Fruit fly (Drosophila melanogaster) whole organism, embryonic: ENCODE results near the gene CG5346.

Experiments used
- CG11247 ChIP-seq: fragments of 200-800 bp; sonication (Bioruptor generic); IDR thresholded peaks from 2 replicates; pipeline ENCODE4 v1.3.6; 2022; ENCODE audit warnings: missing biosample characterization, missing genetic modification characterization
- CG11696 ChIP-seq: fragments of 200-800 bp; sonication (Bioruptor generic); IDR thresholded peaks from 2 replicates; pipeline ENCODE4 v1.3.6; 2022; ENCODE audit warnings: missing biosample characterization, missing genetic modification characterization
- CG12942 ChIP-seq: fragments of 200-800 bp; sonication (Bioruptor generic); optimal IDR thresholded peaks from 3 replicates; lab custom pipeline; 2016; ENCODE audit warnings: missing biosample characterization, missing genetic modification characterization
- CG13624 ChIP-seq: fragments of 200-800 bp; sonication (Bioruptor generic); optimal IDR thresholded peaks from 2 replicates; lab custom pipeline; 2016; ENCODE audit warnings: missing biosample characterization, missing genetic modification characterization
- CG14014 ChIP-seq: fragments of 200-800 bp; sonication (Bioruptor generic); IDR thresholded peaks from 2 replicates; pipeline ENCODE4 v1.3.6; 2022; ENCODE audit warnings: missing biosample characterization, missing genetic modification characterization
- CG14710 ChIP-seq: fragments of 200-800 bp; sonication (Bioruptor generic); optimal IDR thresholded peaks from 3 replicates; lab custom pipeline; 2019; ENCODE audit warnings: missing biosample characterization, mild to moderate bottlenecking, missing genetic modification characterization, moderate library complexity
- CG15601 ChIP-seq: fragments of 200-800 bp; sonication (Bioruptor generic); optimal IDR thresholded peaks from 3 replicates; lab custom pipeline; 2019; ENCODE audit warnings: missing biosample characterization, mild to moderate bottlenecking, missing genetic modification characterization, moderate library complexity
- CG17328 ChIP-seq: fragments of 200-800 bp; sonication (Bioruptor generic); IDR thresholded peaks from 2 replicates; pipeline ENCODE4 v1.3.6; 2022; ENCODE audit warnings: missing biosample characterization, missing genetic modification characterization
- CG18011 ChIP-seq: fragments of 200-800 bp; sonication (Bioruptor generic); optimal IDR thresholded peaks from 2 replicates; lab custom pipeline; 2017; ENCODE audit warnings: missing biosample characterization, missing genetic modification characterization, mild to moderate bottlenecking, moderate library complexity, missing genotype
- CG18599 ChIP-seq: fragments of 200-800 bp; sonication (Bioruptor generic); optimal IDR thresholded peaks from 3 replicates; lab custom pipeline; 2017; ENCODE audit warnings: missing biosample characterization, missing genetic modification characterization, mild to moderate bottlenecking, moderate library complexity, missing genetic modification reagents
- CG32532 ChIP-seq: fragments of 200-800 bp; sonication (Bioruptor generic); IDR thresholded peaks from 2 replicates; pipeline ENCODE4 v1.3.6; 2022; ENCODE audit warnings: missing biosample characterization, missing genetic modification characterization
- CG32772 ChIP-seq: fragments of 200-800 bp; sonication (Bioruptor generic); IDR thresholded peaks from 2 replicates; pipeline ENCODE4 v1.3.6; 2022; ENCODE audit warnings: missing biosample characterization, missing genetic modification characterization
- CG9932 ChIP-seq: fragments of 200-800 bp; sonication (Bioruptor generic); IDR thresholded peaks from 2 replicates; pipeline ENCODE4 v1.3.6; 2022; ENCODE audit warnings: missing biosample characterization, missing genetic modification characterization
- CoRest ChIP-seq: fragments of 200-800 bp; sonication (Bioruptor generic); optimal IDR thresholded peaks from 3 replicates; lab custom pipeline; 2018; ENCODE audit warnings: missing biosample characterization, mild to moderate bottlenecking, missing genetic modification characterization, moderate library complexity
- Dref ChIP-seq: fragments of 200-800 bp; sonication (Bioruptor generic); IDR thresholded peaks from 2 replicates; pipeline ENCODE4 v1.3.6; 2022; ENCODE audit warnings: missing biosample characterization, missing genetic modification characterization
- Fer3 ChIP-seq: fragments of 200-800 bp; sonication (Bioruptor generic); optimal IDR thresholded peaks from 2 replicates; lab custom pipeline; 2018; ENCODE audit warnings: missing biosample characterization, mild to moderate bottlenecking, missing genetic modification characterization, moderate library complexity
- HmgD ChIP-seq: fragments of 200-800 bp; sonication (Bioruptor generic); optimal IDR thresholded peaks from 3 replicates; lab custom pipeline; 2016; ENCODE audit warnings: missing biosample characterization, missing genetic modification characterization
- Hr78 ChIP-seq, 2 experiments: fragments of 200-800 bp in 1 of 2; fragments of >200 bp in 1 of 2; sonication (Bioruptor generic) in 1 of 2; optimal IDR thresholded peaks; 2 replicates each; lab custom pipeline; 2017 to 2019; ENCODE audit warnings: missing biosample characterization in 2 of 2, missing genetic modification characterization in 2 of 2, mild to moderate bottlenecking in 1 of 2, moderate library complexity in 1 of 2
- Lhr ChIP-seq: fragments of 200-800 bp; sonication (Bioruptor generic); optimal IDR thresholded peaks from 3 replicates; lab custom pipeline; 2017; ENCODE audit warnings: mild to moderate bottlenecking, missing biosample characterization, missing genetic modification reagents, missing genetic modification characterization
- Mrtf ChIP-seq: fragments of 200-800 bp; sonication (Bioruptor generic); IDR thresholded peaks from 3 replicates; pipeline ENCODE4 v1.3.6; 2022; ENCODE audit warnings: missing biosample characterization, missing genetic modification characterization
- Rfx ChIP-seq: fragments of 200-800 bp; sonication (Bioruptor generic); IDR thresholded peaks from 2 replicates; pipeline ENCODE4 v1.3.6; 2022; ENCODE audit warnings: missing biosample characterization, missing genetic modification characterization
- Six4 ChIP-seq: fragments of 200-800 bp; sonication (Bioruptor generic); optimal IDR thresholded peaks from 2 replicates; lab custom pipeline; 2016; ENCODE audit warnings: missing biosample characterization, missing genetic modification characterization
- Stat92E ChIP-seq, 3 experiments: fragments of >200 bp in 2 of 3; fragments of 200-800 bp in 1 of 3; sonication (Bioruptor generic) in 1 of 3; optimal IDR thresholded peaks; 2 replicates each; lab custom pipeline; 2017 to 2019; ENCODE audit warnings: missing biosample characterization in 3 of 3, missing genetic modification characterization in 3 of 3, mild to moderate bottlenecking in 1 of 3, moderate library complexity in 1 of 3
- ase ChIP-seq: fragments of 200-800 bp; sonication (Bioruptor generic); IDR thresholded peaks from 3 replicates; pipeline ENCODE4 v1.3.6; 2022; ENCODE audit warnings: missing biosample characterization, missing genetic modification characterization
- chinmo ChIP-seq: fragments of 200-800 bp; sonication (Bioruptor generic); IDR thresholded peaks from 4 replicates; pipeline ENCODE4 v1.3.6; 2022; ENCODE audit warnings: missing biosample characterization, missing genetic modification characterization; ENCODE audit not compliant: partially characterized antibody
- ci ChIP-seq: fragments of 200-800 bp; sonication (Bioruptor generic); IDR thresholded peaks from 3 replicates; pipeline ENCODE4 v1.3.6; 2022; ENCODE audit warnings: missing biosample characterization, missing genetic modification characterization
- cwo ChIP-seq: fragments of 200-800 bp; sonication (Bioruptor generic); optimal IDR thresholded peaks from 3 replicates; lab custom pipeline; 2017; ENCODE audit warnings: missing biosample characterization, missing genetic modification characterization, mild to moderate bottlenecking, moderate library complexity, missing genetic modification reagents
- dan ChIP-seq: fragments of 200-800 bp; sonication (Bioruptor generic); IDR thresholded peaks from 2 replicates; pipeline ENCODE4 v1.3.6; 2022; ENCODE audit warnings: missing biosample characterization, missing genetic modification characterization
- dmrt99B ChIP-seq: fragments of 200-800 bp; sonication (Bioruptor generic); optimal IDR thresholded peaks from 2 replicates; lab custom pipeline; 2018; ENCODE audit warnings: missing biosample characterization, mild to moderate bottlenecking, missing genetic modification characterization, moderate library complexity
- en ChIP-seq: fragments of 200-800 bp; sonication (Bioruptor generic); optimal IDR thresholded peaks from 2 replicates; lab custom pipeline; 2016; ENCODE audit warnings: missing biosample characterization, missing genetic modification characterization
- eve ChIP-seq, 2 experiments: fragments of >200 bp; optimal IDR thresholded peaks; 2 replicates each; lab custom pipeline; 2017; ENCODE audit warnings: missing biosample characterization in 2 of 2, missing genetic modification characterization in 2 of 2
- her ChIP-seq: fragments of 200-800 bp; sonication (Bioruptor generic); optimal IDR thresholded peaks from 2 replicates; lab custom pipeline; 2016; ENCODE audit warnings: missing biosample characterization, missing genetic modification characterization
- hkb ChIP-seq, 2 experiments: fragments of 200-800 bp in 1 of 2; fragments of >200 bp in 1 of 2; sonication (Bioruptor generic) in 1 of 2; IDR thresholded peaks in 1 of 2; optimal IDR thresholded peaks in 1 of 2; 2 replicates each; pipeline versions ENCODE4 v1.3.6 to Lab custom; 2017 to 2022; ENCODE audit warnings: missing biosample characterization in 1 of 2, missing genetic modification characterization in 1 of 2
- inv ChIP-seq: fragments of 200-800 bp; sonication (Bioruptor generic); IDR thresholded peaks from 2 replicates; pipeline ENCODE4 v1.3.6; 2022; ENCODE audit warnings: missing biosample characterization, missing genetic modification characterization; ENCODE audit not compliant: partially characterized antibody
- jumu ChIP-seq: fragments of 200-800 bp; sonication (Bioruptor generic); optimal IDR thresholded peaks from 3 replicates; lab custom pipeline; 2016; ENCODE audit warnings: missing biosample characterization, missing genetic modification characterization
- nerfin-1 ChIP-seq: fragments of 200-800 bp; sonication (Bioruptor generic); optimal IDR thresholded peaks from 3 replicates; lab custom pipeline; 2019; ENCODE audit warnings: missing biosample characterization, mild to moderate bottlenecking, missing genetic modification characterization, moderate library complexity
- nom ChIP-seq: fragments of 200-800 bp; sonication (Bioruptor generic); optimal IDR thresholded peaks from 2 replicates; lab custom pipeline; 2017; ENCODE audit warnings: missing biosample characterization, missing genetic modification characterization, mild to moderate bottlenecking, moderate library complexity, missing genetic modification reagents
- peb ChIP-seq: fragments of 200-800 bp; sonication (Bioruptor generic); IDR thresholded peaks from 2 replicates; pipeline ENCODE4 v1.3.6; 2022; ENCODE audit warnings: missing biosample characterization, missing genetic modification characterization
- pros ChIP-seq: fragments of 200-800 bp; sonication (Bioruptor generic); optimal IDR thresholded peaks from 3 replicates; lab custom pipeline; 2019; ENCODE audit warnings: missing biosample characterization, mild to moderate bottlenecking, missing genetic modification characterization, moderate library complexity
- psq ChIP-seq: fragments of 200-800 bp; sonication (Bioruptor generic); optimal IDR thresholded peaks from 2 replicates; lab custom pipeline; 2017; ENCODE audit warnings: missing biosample characterization, missing genetic modification characterization
- run ChIP-seq: fragments of 200-800 bp; sonication (Bioruptor generic); optimal IDR thresholded peaks from 3 replicates; lab custom pipeline; 2018; ENCODE audit warnings: missing biosample characterization, mild to moderate bottlenecking, missing genetic modification characterization
- sens ChIP-seq: fragments of 200-800 bp; sonication (Bioruptor generic); peaks from one replicate; lab custom pipeline; 2016; ENCODE audit warnings: missing biosample characterization, missing genetic modification characterization
- sim ChIP-seq: fragments of 200-800 bp; sonication (Bioruptor generic); IDR thresholded peaks from 2 replicates; pipeline ENCODE4 v1.3.6; 2022; ENCODE audit warnings: missing biosample characterization, missing genetic modification characterization
- trem ChIP-seq: fragments of 200-800 bp; optimal IDR thresholded peaks from 3 replicates; lab custom pipeline; 2019; ENCODE audit warnings: missing biosample characterization, mild to moderate bottlenecking, missing genetic modification characterization, moderate library complexity
- twi ChIP-seq: fragments of 200-800 bp; optimal IDR thresholded peaks from 2 replicates; lab custom pipeline; 2019; ENCODE audit warnings: missing biosample characterization, mild to moderate bottlenecking, missing genetic modification characterization, moderate library complexity
- unpg ChIP-seq: fragments of 200-800 bp; sonication (Bioruptor generic); optimal IDR thresholded peaks from 3 replicates; lab custom pipeline; 2018; ENCODE audit warnings: missing biosample characterization, mild to moderate bottlenecking, missing genetic modification characterization, moderate library complexity

Gene CG5346

DNA sequence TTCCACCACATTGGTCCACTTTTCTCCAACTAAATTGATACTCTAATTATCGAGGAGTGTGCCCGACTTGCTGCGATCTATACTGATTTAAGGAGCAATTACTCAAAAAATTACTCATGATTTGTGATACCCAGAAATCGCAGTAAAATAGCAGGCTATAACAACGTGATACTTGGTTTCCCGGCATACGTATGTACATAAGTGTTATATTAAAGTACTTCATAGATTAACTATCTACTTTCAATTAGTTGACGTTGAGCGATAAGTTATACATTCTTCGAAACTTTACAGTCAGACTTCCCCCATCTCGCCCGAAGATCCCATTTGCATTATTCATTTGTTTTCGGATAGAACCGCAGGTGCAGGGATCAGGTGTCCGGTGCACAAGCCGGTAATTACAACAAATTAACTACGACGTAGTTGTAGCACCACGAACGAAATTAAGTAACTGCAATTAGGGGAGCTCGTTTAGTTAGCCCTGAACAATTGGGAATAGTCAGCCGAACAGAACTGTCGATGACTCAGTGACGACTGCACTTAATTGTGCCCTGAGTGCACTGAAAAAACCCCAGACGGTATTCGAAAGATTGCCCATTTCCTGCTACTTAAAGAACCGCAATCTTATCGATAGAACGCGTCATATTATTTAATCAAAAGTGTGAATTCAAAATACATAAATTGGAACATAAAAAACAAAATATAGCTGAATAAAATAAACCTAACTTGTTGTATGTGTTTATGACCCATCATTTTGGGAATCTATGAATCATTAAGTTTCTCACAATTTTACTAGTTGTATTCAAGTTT, 2.7 kb downstream of the CG5346 start (continued):
- TF ChIP-seq chinmo (GFP tag; lab: Robert Waterston, UW), result 0 out of 4 replicates have a peak, but pooled peaks have one; percentile 15
- no peak for TF ChIP-seq Fer3 (tag; lab: Kevin White, UChicago)
- no peak for TF ChIP-seq inv (GFP tag; lab: Robert Waterston, UW)
- TF ChIP-seq CG17328 (GFP tag; lab: Robert Waterston, UW), result peak; percentile 5; the same call in 1 of the 2 replicates
- TF ChIP-seq CG18599 (GFP tag; lab: Kevin White, UChicago), result no peak
- TF ChIP-seq Dref, result no peak
- peak in 1 of 2 experiments; percentile 69 for TF ChIP-seq eve (GFP tag; optimal IDR thresholded peaks at IDR 0.05; lab: Kevin White, UChicago)
- no peak for TF ChIP-seq pros
- TF ChIP-seq hkb (optimal IDR thresholded peaks at IDR 0.05; lab: Kevin White, UChicago), result no peak
- TF ChIP-seq hkb (GFP tag; IDR thresholded peaks at IDR 0.05; lab: Robert Waterston, UW), result no peak
- no peak for TF ChIP-seq CG12942 (GFP tag; lab: Kevin White, UChicago)
- TF ChIP-seq run (tag; lab: Kevin White, UChicago), result no peak
- TF ChIP-seq CG14710 (tag; lab: Kevin White, UChicago), result no peak
- TF ChIP-seq nerfin-1 (tag; lab: Kevin White, UChicago), result no peak
- TF ChIP-seq peb (GFP tag; lab: Robert Waterston, UW), result no peak
- TF ChIP-seq sens (GFP tag; lab: Kevin White, UChicago), result peak; percentile 64
- TF ChIP-seq Lhr (GFP tag; lab: Kevin White, UChicago), result no peak
- TF ChIP-seq nom (GFP tag; lab: Kevin White, UChicago), result no peak
- TF ChIP-seq en (GFP tag; lab: Kevin White, UChicago), result no peak
- no peak for TF ChIP-seq trem (tag; lab: Kevin White, UChicago)
- peak; percentile 27 for TF ChIP-seq CoRest (tag; lab: Kevin White, UChicago)
- no peak for TF ChIP-seq CG18011 (GFP tag; lab: Kevin White, UChicago)
- TF ChIP-seq CG11696, result 0 out of 2 replicates have a peak, but pooled peaks have one; percentile 22
- TF ChIP-seq CG32532 (GFP tag; lab: Robert Waterston, UW), result no peak
- TF ChIP-seq twi (tag; lab: Kevin White, UChicago), result no peak
- TF ChIP-seq CG9932 (GFP tag; lab: Robert Waterston, UW), result no peak
- TF ChIP-seq psq, result no peak
- peak; percentile 21 for TF ChIP-seq dmrt99B (tag; lab: Kevin White, UChicago)
- TF ChIP-seq CG11247 (GFP tag; lab: Robert Waterston, UW), result no peak
- TF ChIP-seq HmgD (GFP tag; lab: Kevin White, UChicago), result no peak
- no peak for TF ChIP-seq CG15601 (tag; lab: Kevin White, UChicago)
- no peak for TF ChIP-seq Stat92E (GFP tag; optimal IDR thresholded peaks at IDR 0.05; lab: Kevin White, UChicago)
- no peak for TF ChIP-seq jumu
- TF ChIP-seq cwo (GFP tag; lab: Kevin White, UChicago), result no peak
- TF ChIP-seq her (GFP tag; lab: Kevin White, UChicago), result no peak
- no peak for TF ChIP-seq Six4 (GFP tag; lab: Kevin White, UChicago)
- no peak for TF ChIP-seq Mrtf (GFP tag; lab: Robert Waterston, UW)

DNA sequence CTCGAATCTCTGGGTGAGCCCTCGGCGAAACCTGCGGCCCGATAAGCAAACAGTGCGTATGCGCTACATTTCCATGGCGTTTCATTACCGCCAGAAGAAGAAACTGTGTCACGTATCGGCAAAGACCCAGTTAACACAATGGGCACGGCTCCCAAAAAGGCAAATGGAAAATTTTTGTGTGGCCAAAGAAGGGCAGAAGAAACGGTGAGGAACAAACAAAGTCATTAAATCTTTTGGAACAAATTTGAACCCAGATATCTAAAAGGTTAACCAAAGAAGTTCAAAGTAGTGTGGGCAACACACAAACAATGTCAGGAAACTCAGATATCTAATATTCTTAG, 3.4 kb downstream of the CG5346 start:
- no peak for TF ChIP-seq dan (GFP tag; lab: Robert Waterston, UW)
- TF ChIP-seq Hr78 (GFP tag; optimal IDR thresholded peaks at IDR 0.05; lab: Kevin White, UChicago), result peak in 1 of 2 experiments; percentile 84
- no peak for TF ChIP-seq unpg (GFP tag; lab: Kevin White, UChicago)
- peak; percentile 18; the same call in 1 of the 3 replicates for TF ChIP-seq ci
- 0 out of 2 replicates have a peak, but pooled peaks have one; percentile 9 for TF ChIP-seq CG32772
- TF ChIP-seq Rfx (GFP tag; lab: Robert Waterston, UW), result peak; percentile 27; the same call in 1 of the 2 replicates
- TF ChIP-seq CG9932 (GFP tag; lab: Robert Waterston, UW), result 0 out of 2 replicates have a peak, but pooled peaks have one; percentile 3
- TF ChIP-seq CG13624 (GFP tag; lab: Kevin White, UChicago), result no peak
- TF ChIP-seq sim (GFP tag; lab: Robert Waterston, UW), result no peak
- TF ChIP-seq CG14014 (GFP tag; lab: Robert Waterston, UW), result 0 out of 2 replicates have a peak, but pooled peaks have one; percentile 5
- TF ChIP-seq ase (GFP tag; lab: Robert Waterston, UW), result 0 out of 3 replicates have a peak, but pooled peaks have one; percentile 25
- TF ChIP-seq chinmo (GFP tag; lab: Robert Waterston, UW), result 0 out of 4 replicates have a peak, but pooled peaks have one; percentile 7
